Fruit fly (Drosophila melanogaster) whole organism, embryonic: ENCODE results near the gene mTerf3.
"Not testable (repeated sequence)": the region's sequence is repeated elsewhere in the genome, so short reads cannot be mapped to it uniquely, and the experiment has no call there.

Experiments
- CG10543 ChIP-seq: fragments of 200-800 bp; sonication (Bioruptor generic); optimal IDR thresholded peaks from 3 replicates; lab custom pipeline; 2017; ENCODE audit warnings: missing biosample characterization, mild to moderate bottlenecking, missing genetic modification characterization, moderate library complexity
- CG4404 ChIP-seq: fragments of 200-800 bp; sonication (Bioruptor generic); IDR thresholded peaks from 2 replicates; pipeline ENCODE4 v1.3.6; 2022; ENCODE audit warnings: missing biosample characterization, missing genetic modification characterization
- CG4617 ChIP-seq: fragments of 200-800 bp; sonication (Bioruptor generic); optimal IDR thresholded peaks from 3 replicates; lab custom pipeline; 2016; ENCODE audit warnings: missing biosample characterization, missing genetic modification characterization, borderline replicate concordance
- CG9727 ChIP-seq: fragments of 200-800 bp; sonication (Bioruptor generic); optimal IDR thresholded peaks from 3 replicates; lab custom pipeline; 2017; ENCODE audit warnings: missing biosample characterization, mild to moderate bottlenecking, missing genetic modification characterization
- Dfd ChIP-seq, 2 experiments: fragments of >200 bp; optimal IDR thresholded peaks; 2 replicates each; lab custom pipeline; 2017; ENCODE audit warnings: missing biosample characterization in 2 of 2, missing genetic modification characterization in 2 of 2
- Drgx ChIP-seq: fragments of 200-800 bp; sonication (Bioruptor generic); IDR thresholded peaks from 2 replicates; pipeline ENCODE4 v1.3.6; 2022; ENCODE audit warnings: missing biosample characterization, missing genetic modification characterization
- HmgZ ChIP-seq: fragments of 200-800 bp; sonication (Bioruptor generic); optimal IDR thresholded peaks from 2 replicates; lab custom pipeline; 2018; ENCODE audit warnings: missing biosample characterization, mild to moderate bottlenecking, missing genetic modification characterization
- bowl ChIP-seq: fragments of 200-800 bp; sonication (Bioruptor generic); IDR thresholded peaks from 2 replicates; pipeline ENCODE4 v1.3.6; 2022; ENCODE audit warnings: missing biosample characterization, missing genetic modification characterization
- sima ChIP-seq: fragments of 200-800 bp; sonication (Bioruptor generic); optimal IDR thresholded peaks from 2 replicates; lab custom pipeline; 2016; ENCODE audit warnings: missing biosample characterization, missing genetic modification characterization
- trh ChIP-seq: fragments of 200-800 bp; sonication (Bioruptor generic); optimal IDR thresholded peaks from 2 replicates; lab custom pipeline; 2016; ENCODE audit warnings: missing biosample characterization, missing genetic modification characterization

- TF ChIP-seq CG10543 (GFP tag; lab: Kevin White, UChicago); CG4404 (GFP tag; lab: Robert Waterston, UW); Dfd (GFP tag; optimal IDR thresholded peaks at IDR 0.05; lab: Kevin White, UChicago); CG4617; Drgx (GFP tag; lab: Robert Waterston, UW); sima (GFP tag; lab: Kevin White, UChicago); bowl; CG9727 (GFP tag; lab: Kevin White, UChicago); trh (GFP tag; lab: Kevin White, UChicago); HmgZ: not testable (repeated sequence)
These were observed 21.0 kb downstream of the mTerf3 start, which contains the start of gene CG18281 for dm6 chr3L:20499536-20499935.
